Worm (Caenorhabditis elegans) whole organism, L2 larva: ENCODE data around the gene Y51H7BR.8.

Source experiments
- F13H6.1 ChIP-seq: sonication (generic microtip); optimal IDR thresholded peaks from 2 replicates; lab custom pipeline; 2016; ENCODE audit warnings: missing genetic modification characterization, missing compliant biosample characterization
- aly-2 ChIP-seq: fragments of 150-350 bp; optimal IDR thresholded peaks from 2 replicates; lab custom pipeline; 2014; ENCODE audit warnings: missing biosample characterization, missing genetic modification characterization
- ama-1 ChIP-seq: fragments of 150-350 bp; optimal IDR thresholded peaks from 2 replicates; lab custom pipeline; 2018; ENCODE audit warnings: inconsistent platforms
- dmd-4 ChIP-seq: sonication (generic microtip); optimal IDR thresholded peaks from 2 replicates; lab custom pipeline; 2017; ENCODE audit warnings: missing biosample characterization, missing genetic modification characterization
- elt-1 ChIP-seq: fragments of 150-350 bp; optimal IDR thresholded peaks from 2 replicates; lab custom pipeline; 2014; ENCODE audit warnings: missing biosample characterization, missing genetic modification characterization
- lin-11 ChIP-seq: fragments of 150-350 bp; sonication (generic microtip); optimal IDR thresholded peaks from 2 replicates; lab custom pipeline; 2014; ENCODE audit warnings: missing biosample characterization, missing genetic modification characterization, inconsistent platforms, mixed read lengths
- lin-13 ChIP-seq: fragments of 150-350 bp; optimal IDR thresholded peaks from 2 replicates; lab custom pipeline; 2014; ENCODE audit warnings: missing biosample characterization, missing genetic modification reagents, missing genetic modification characterization
- mdl-1 ChIP-seq, 2 experiments: fragments of 150-350 bp in 1 of 2; sonication (generic microtip) in 1 of 2; optimal IDR thresholded peaks; 2 replicates each; lab custom pipeline; 2017; ENCODE audit warnings: missing biosample characterization in 2 of 2, missing genetic modification characterization in 2 of 2
- nhr-11 ChIP-seq: fragments of 150-350 bp; optimal IDR thresholded peaks from 2 replicates; lab custom pipeline; 2014; ENCODE audit warnings: missing biosample characterization, missing genetic modification characterization
- nhr-12 ChIP-seq: fragments of 150-350 bp; optimal IDR thresholded peaks from 2 replicates; lab custom pipeline; 2014; ENCODE audit warnings: missing biosample characterization, missing genetic modification characterization
- nhr-237 ChIP-seq: fragments of 150-350 bp; optimal IDR thresholded peaks from 2 replicates; lab custom pipeline; 2014; ENCODE audit warnings: missing biosample characterization, missing genetic modification characterization
- nhr-25 ChIP-seq: fragments of 150-350 bp; sonication (generic microtip); optimal IDR thresholded peaks from 3 replicates; lab custom pipeline; 2014; ENCODE audit warnings: missing biosample characterization, missing genetic modification characterization
- unc-39 ChIP-seq: fragments of 150-350 bp; optimal IDR thresholded peaks from 2 replicates; lab custom pipeline; 2014; ENCODE audit warnings: missing biosample characterization, missing genetic modification characterization
- unc-62 ChIP-seq: fragments of 150-350 bp; optimal IDR thresholded peaks from 2 replicates; lab custom pipeline; 2014; ENCODE audit warnings: missing biosample characterization, missing genetic modification reagents, missing genetic modification characterization

ce11 chrII:1550501-1550900, 31.5 kb downstream of the Y51H7BR.8 start, which contains the start of the genes fbxb-52 and fbxb-51:
- no peak for TF ChIP-seq dmd-4 (tag; lab: Kevin White, UChicago)
- no peak for TF ChIP-seq mdl-1 (tag; optimal IDR thresholded peaks at IDR 0.05; lab: Kevin White, UChicago)
- no peak for TF ChIP-seq nhr-11
- TF ChIP-seq nhr-237: no peak
- no peak for TF ChIP-seq aly-2 (tag; lab: Kevin White, UChicago)
- no peak for TF ChIP-seq unc-62
- TF ChIP-seq lin-11 (tag; lab: Kevin White, UChicago): no peak
- no peak for TF ChIP-seq elt-1 (tag; lab: Kevin White, UChicago)
- no peak for TF ChIP-seq F13H6.1 (tag; lab: Kevin White, UChicago)
- TF ChIP-seq lin-13: no peak
- no peak for TF ChIP-seq ama-1
- no peak for TF ChIP-seq unc-39
- TF ChIP-seq nhr-12 (tag; lab: Kevin White, UChicago): no peak
- TF ChIP-seq nhr-25 (tag; lab: Kevin White, UChicago): no peak
